Worm (Caenorhabditis elegans) whole organism, L1 larva: ENCODE results near the gene B0222.15.
A peak's percentile ranks its signal among the peaks of the same experiment; 100 is the strongest.

Experiments used
- C34B4.2 ChIP-seq: sonication (generic microtip); optimal IDR thresholded peaks from 2 replicates; lab custom pipeline; 2017; ENCODE audit warnings: mild to moderate bottlenecking, missing genetic modification characterization, missing compliant biosample characterization
- Y116A8C.19 ChIP-seq: sonication (generic microtip); optimal IDR thresholded peaks from 2 replicates; lab custom pipeline; 2016; ENCODE audit warnings: missing compliant biosample characterization, missing genetic modification characterization, borderline replicate concordance
- aly-2 ChIP-seq: fragments of 150-350 bp; optimal IDR thresholded peaks from 2 replicates; lab custom pipeline; 2014; ENCODE audit warnings: missing biosample characterization, missing genetic modification characterization
- ama-1 ChIP-seq: fragments of 150-350 bp; optimal IDR thresholded peaks from 2 replicates; lab custom pipeline; 2014
- dpl-1 ChIP-seq, 3 experiments: fragments of 150-350 bp in 2 of 3; sonication (generic microtip) in 1 of 3; optimal IDR thresholded peaks; 2 replicates each; lab custom pipeline; 2014 to 2017; ENCODE audit warnings: missing biosample characterization in 3 of 3, missing genetic modification characterization in 3 of 3, missing genetic modification reagents in 3 of 3
- efl-1 ChIP-seq, 4 experiments: fragments of 150-350 bp; optimal IDR thresholded peaks in 3 of 4; peaks in 1 of 4; 1 replicate in 1 of 4; 2 replicates in 3 of 4; lab custom pipeline; 2014; ENCODE audit warnings: missing biosample characterization in 2 of 4, missing genetic modification characterization in 2 of 4, missing genetic modification reagents in 2 of 4
- efl-3 ChIP-seq: fragments of 200-800 bp; sonication (Bioruptor generic); optimal IDR thresholded peaks from 2 replicates; lab custom pipeline; 2018; ENCODE audit warnings: mild to moderate bottlenecking, missing genetic modification characterization, missing compliant biosample characterization
- egl-13 ChIP-seq: sonication (generic microtip); optimal IDR thresholded peaks from 2 replicates; lab custom pipeline; 2016; ENCODE audit warnings: missing genotype, missing genetic modification reagents, missing genetic modification characterization, missing compliant biosample characterization
- elt-3 ChIP-seq, 6 experiments: fragments of 150-350 bp in 1 of 6; sonication (generic microtip); optimal IDR thresholded peaks; 2 replicates each; lab custom pipeline; 2017 to 2018; ENCODE audit warnings: missing biosample characterization in 6 of 6, missing genetic modification characterization in 6 of 6, inconsistent platforms in 1 of 6
- ets-5 ChIP-seq: fragments of 200-800 bp; sonication (Bioruptor generic); IDR thresholded peaks from 2 replicates; pipeline ENCODE4 v1.3.6; 2022; ENCODE audit warnings: missing genetic modification characterization, missing compliant biosample characterization
- fkh-10 ChIP-seq: sonication (generic microtip); optimal IDR thresholded peaks from 2 replicates; lab custom pipeline; 2017; ENCODE audit warnings: missing biosample characterization, missing genetic modification reagents, missing genetic modification characterization
- fkh-4 ChIP-seq: sonication (generic microtip); optimal IDR thresholded peaks from 2 replicates; lab custom pipeline; 2016; ENCODE audit warnings: missing compliant biosample characterization, missing genetic modification characterization, borderline replicate concordance
- fkh-8 ChIP-seq: sonication (generic microtip); optimal IDR thresholded peaks from 2 replicates; lab custom pipeline; 2016; ENCODE audit warnings: mild to moderate bottlenecking, missing genetic modification characterization, missing compliant biosample characterization
- grh-1 ChIP-seq: fragments of 200-800 bp; sonication (Bioruptor generic); IDR thresholded peaks from 2 replicates; pipeline ENCODE4 v1.3.6; 2022; ENCODE audit warnings: missing genetic modification reagents, missing genetic modification characterization, missing compliant biosample characterization
- isw-1 ChIP-seq: fragments of 200-800 bp; sonication (Bioruptor generic); IDR thresholded peaks from 2 replicates; pipeline ENCODE4 v1.3.6; 2022; ENCODE audit warnings: missing genetic modification characterization, missing compliant biosample characterization
- jun-1 ChIP-seq: fragments of 150-350 bp; optimal IDR thresholded peaks from 2 replicates; lab custom pipeline; 2014; ENCODE audit warnings: missing biosample characterization, missing genetic modification reagents, missing genetic modification characterization
- lin-14 ChIP-seq: fragments of 200-800 bp; sonication (Bioruptor generic); optimal IDR thresholded peaks from 2 replicates; lab custom pipeline; 2018; ENCODE audit warnings: mild to moderate bottlenecking, missing genetic modification characterization, moderate library complexity, missing compliant biosample characterization
- lin-15B ChIP-seq: fragments of 150-350 bp; sonication (generic microtip); optimal IDR thresholded peaks from 3 replicates; lab custom pipeline; 2014; ENCODE audit warnings: missing biosample characterization, missing genetic modification characterization
- mab-9 ChIP-seq: fragments of 200-800 bp; sonication (Bioruptor generic); IDR thresholded peaks from 2 replicates; pipeline ENCODE4 v1.3.6; 2022; ENCODE audit warnings: missing genetic modification reagents, missing genetic modification characterization, missing compliant biosample characterization
- mdl-1 ChIP-seq, 2 experiments: fragments of 150-350 bp; optimal IDR thresholded peaks; 2 replicates each; lab custom pipeline; 2014 to 2017; ENCODE audit warnings: missing biosample characterization in 2 of 2, missing genetic modification characterization in 2 of 2, inconsistent platforms in 1 of 2
- nhr-11 ChIP-seq: fragments of 150-350 bp; optimal IDR thresholded peaks from 2 replicates; lab custom pipeline; 2014; ENCODE audit warnings: missing biosample characterization, missing genetic modification characterization
- nhr-12 ChIP-seq: sonication (generic microtip); optimal IDR thresholded peaks from 2 replicates; lab custom pipeline; 2017; ENCODE audit warnings: missing biosample characterization, missing genetic modification characterization
- nhr-47 ChIP-seq: sonication (generic microtip); optimal IDR thresholded peaks from 2 replicates; lab custom pipeline; 2016; ENCODE audit warnings: mild to moderate bottlenecking, missing genetic modification characterization, moderate library complexity, missing compliant biosample characterization
- nhr-71 ChIP-seq: sonication (generic microtip); optimal IDR thresholded peaks from 2 replicates; lab custom pipeline; 2016; ENCODE audit warnings: mild to moderate bottlenecking, missing genetic modification characterization, moderate library complexity, missing compliant biosample characterization
- nhr-76 ChIP-seq: sonication (generic microtip); optimal IDR thresholded peaks from 2 replicates; lab custom pipeline; 2017; ENCODE audit warnings: missing biosample characterization, missing genetic modification characterization
- nhr-84 ChIP-seq: sonication (generic microtip); optimal IDR thresholded peaks from 2 replicates; lab custom pipeline; 2017; ENCODE audit warnings: missing biosample characterization, missing genetic modification characterization
- nhr-85 ChIP-seq: sonication (generic microtip); peaks from one replicate; lab custom pipeline; 2016; ENCODE audit warnings: missing genetic modification characterization, inconsistent platforms, missing compliant biosample characterization
- nhr-90 ChIP-seq: sonication (generic microtip); optimal IDR thresholded peaks from 2 replicates; lab custom pipeline; 2016; ENCODE audit warnings: mild to moderate bottlenecking, missing genetic modification characterization, missing compliant biosample characterization; ENCODE audit not compliant: poor library complexity
- pqm-1 ChIP-seq: sonication (generic microtip); optimal IDR thresholded peaks from 3 replicates; lab custom pipeline; 2017; ENCODE audit warnings: missing biosample characterization, missing genetic modification characterization
- skn-1 ChIP-seq: fragments of 150-350 bp; optimal IDR thresholded peaks from 2 replicates; lab custom pipeline; 2014; ENCODE audit warnings: missing biosample characterization, missing genetic modification characterization
- snpc-4 ChIP-seq: fragments of 150-350 bp; optimal IDR thresholded peaks from 2 replicates; lab custom pipeline; 2014; ENCODE audit warnings: missing biosample characterization, missing genetic modification characterization
- sox-4 ChIP-seq: sonication (generic microtip); optimal IDR thresholded peaks from 2 replicates; lab custom pipeline; 2016; ENCODE audit warnings: missing genetic modification characterization, missing compliant biosample characterization
- unc-30 ChIP-seq: sonication (generic microtip); optimal IDR thresholded peaks from 2 replicates; lab custom pipeline; 2017; ENCODE audit warnings: missing biosample characterization, missing genetic modification characterization
- unc-62 ChIP-seq: fragments of 150-350 bp; optimal IDR thresholded peaks from 2 replicates; lab custom pipeline; 2014; ENCODE audit warnings: missing biosample characterization, missing genetic modification reagents, missing genetic modification characterization
- xbp-1 ChIP-seq: sonication (generic microtip); optimal IDR thresholded peaks from 2 replicates; lab custom pipeline; 2016; ENCODE audit warnings: missing genetic modification characterization, missing compliant biosample characterization
- zag-1 ChIP-seq: fragments of 150-350 bp; optimal IDR thresholded peaks from 2 replicates; lab custom pipeline; 2014; ENCODE audit warnings: missing biosample characterization, missing genetic modification characterization
- zip-4 ChIP-seq: fragments of 200-800 bp; sonication (Bioruptor generic); optimal IDR thresholded peaks from 2 replicates; lab custom pipeline; 2018; ENCODE audit warnings: mild to moderate bottlenecking, missing genetic modification characterization, moderate library complexity, missing compliant biosample characterization

B0222.15 gene

DNA sequence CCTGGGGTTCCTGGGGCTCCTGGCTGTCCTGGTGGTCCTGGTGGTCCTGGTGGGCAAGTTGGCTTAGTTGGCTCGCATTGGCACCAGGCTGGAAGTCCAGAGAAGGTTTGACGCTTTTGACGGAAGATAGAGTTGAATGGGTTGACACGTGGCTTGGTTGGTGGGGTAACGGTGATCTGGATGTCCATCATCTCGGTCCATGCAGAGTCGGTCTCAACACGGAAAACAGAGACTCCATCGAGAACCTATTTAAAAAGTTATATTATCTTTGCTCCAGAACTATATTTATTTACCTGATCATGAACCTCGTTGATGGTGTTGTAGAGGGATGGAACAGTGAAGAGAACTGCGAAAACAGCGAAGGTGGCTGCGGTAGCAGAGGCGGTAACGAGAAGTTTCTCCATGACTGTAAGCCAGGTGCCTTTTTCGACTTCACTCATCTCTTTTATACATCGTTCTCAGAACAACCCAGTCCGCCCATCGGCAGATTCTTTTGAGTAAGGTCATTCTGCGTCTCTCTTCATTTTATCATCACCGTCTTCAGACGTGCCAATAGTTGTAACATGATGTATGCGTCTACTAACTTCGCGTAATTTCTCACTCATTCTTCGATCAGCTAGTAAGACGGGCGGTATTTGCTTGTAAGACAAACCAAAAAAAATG is 3.8 kb upstream of the B0222.15 start, which contains the start of gene col-144 (continued):
- TF ChIP-seq unc-30 (tag; lab: Kevin White, UChicago) = no peak
- TF ChIP-seq C34B4.2 (tag; lab: Kevin White, UChicago) = no peak
- TF ChIP-seq nhr-12 (tag; lab: Kevin White, UChicago) = no peak
- TF ChIP-seq fkh-10 = no peak
- TF ChIP-seq jun-1 (tag; lab: Kevin White, UChicago) = no peak
- TF ChIP-seq grh-1 (GFP tag; lab: Robert Waterston, UW) = no peak
- no peak for TF ChIP-seq pqm-1 (tag; lab: Kevin White, UChicago)
- TF ChIP-seq dpl-1 (GFP tag; optimal IDR thresholded peaks at IDR 0.05; lab: Kevin White, UChicago) = no peak
- TF ChIP-seq mab-9 = no peak
- peak in 2 of 6 experiments; percentile 36 to 39 for TF ChIP-seq elt-3 (tag; optimal IDR thresholded peaks at IDR 0.05; lab: Kevin White, UChicago)
- TF ChIP-seq ama-1 (lab: Kevin White, UChicago) = peak; percentile 13
- TF ChIP-seq Y116A8C.19 (tag; lab: Kevin White, UChicago) = no peak
- TF ChIP-seq mdl-1 (tag; optimal IDR thresholded peaks at IDR 0.05; lab: Kevin White, UChicago) = no peak
- TF ChIP-seq skn-1 (tag; lab: Kevin White, UChicago) = no peak
- TF ChIP-seq zag-1 = no peak
- no peak for TF ChIP-seq egl-13 (tag; lab: Kevin White, UChicago)
- no peak for TF ChIP-seq efl-1 (optimal IDR thresholded peaks at IDR 0.05; lab: Kevin White, UChicago)
- peak in 1 of 2 experiments; percentile 82 for TF ChIP-seq efl-1 (GFP tag; optimal IDR thresholded peaks at IDR 0.05 in 1 of 2; lab: Kevin White, UChicago)
- no peak for TF ChIP-seq unc-62 (GFP tag; lab: Kevin White, UChicago)
- TF ChIP-seq isw-1 = no peak
- TF ChIP-seq nhr-84 = no peak
- TF ChIP-seq efl-3 (GFP tag; lab: Kevin White, UChicago) = no peak
- no peak for TF ChIP-seq aly-2 (tag; lab: Kevin White, UChicago)
- TF ChIP-seq zip-4 (GFP tag; lab: Kevin White, UChicago) = no peak
- TF ChIP-seq ets-5 (GFP tag; lab: Robert Waterston, UW) = no peak
- TF ChIP-seq fkh-4 = no peak
- TF ChIP-seq lin-15B (tag; lab: Kevin White, UChicago) = no peak

ce11 chrV:9159146-9159717 is 2.7 kb upstream of the B0222.15 start:
- TF ChIP-seq nhr-85 (tag; lab: Kevin White, UChicago) = peak; percentile 59
- TF ChIP-seq nhr-71 (tag; lab: Kevin White, UChicago) = peak; percentile 25
- peak; percentile 7 for TF ChIP-seq nhr-90
- TF ChIP-seq aly-2 (tag; lab: Kevin White, UChicago) = peak; percentile 60

DNA sequence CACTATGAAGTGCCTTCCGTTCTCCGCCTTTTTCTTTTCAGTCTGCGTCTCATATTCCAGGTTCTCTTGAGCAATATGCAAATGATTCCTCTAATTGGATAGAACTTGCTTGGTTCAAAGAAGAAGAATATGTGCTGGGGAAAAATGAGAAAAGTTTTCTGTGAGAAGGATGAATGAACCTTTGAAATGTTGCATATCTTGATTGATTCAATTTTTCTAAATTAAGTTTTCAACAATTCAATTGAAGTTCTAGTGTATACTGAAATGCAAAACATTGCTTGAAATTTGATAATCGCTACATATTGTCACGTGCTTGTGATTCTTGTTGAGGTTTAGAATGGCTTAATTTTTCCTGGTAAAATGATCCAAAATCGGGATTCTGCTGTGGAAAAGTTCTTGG is 1.0 kb upstream of the B0222.15 start:
- TF ChIP-seq fkh-8 (tag; lab: Kevin White, UChicago) (peak; percentile 24), xbp-1 (tag; lab: Kevin White, UChicago) (no peak), snpc-4 (no peak), lin-14 (GFP tag; lab: Kevin White, UChicago) (peak; percentile 39), nhr-47 (tag; lab: Kevin White, UChicago) (peak; percentile 41), nhr-11 (tag; lab: Kevin White, UChicago) (no peak), dpl-1 (GFP tag; optimal IDR thresholded peaks at IDR 0.05; lab: Kevin White, UChicago) (no peak), fkh-10 (peak; percentile 96), unc-30 (tag; lab: Kevin White, UChicago) (no peak), sox-4 (tag; lab: Kevin White, UChicago) (no peak), nhr-76 (tag; lab: Kevin White, UChicago) (no peak), nhr-71 (tag; lab: Kevin White, UChicago) (peak; percentile 36)
